Fruit fly (Drosophila melanogaster) whole organism, embryonic: Measurements from ENCODE around the gene CG6142.
A peak's percentile ranks its signal among the peaks of the same experiment; 100 is the strongest.

Experiments
- Abd-B ChIP-seq: fragments of 200-800 bp; sonication (Bioruptor generic); optimal IDR thresholded peaks from 2 replicates; lab custom pipeline; 2018; ENCODE audit warnings: missing biosample characterization, mild to moderate bottlenecking, missing genetic modification characterization, moderate library complexity
- Blimp-1 ChIP-seq: fragments of 200-800 bp; sonication (Bioruptor generic); optimal IDR thresholded peaks from 3 replicates; lab custom pipeline; 2018; ENCODE audit warnings: missing biosample characterization, missing genetic modification characterization, mild to moderate bottlenecking, moderate library complexity, missing genetic modification reagents
- CG12155 ChIP-seq: fragments of 200-800 bp; sonication (Bioruptor generic); optimal IDR thresholded peaks from 3 replicates; lab custom pipeline; 2016; ENCODE audit warnings: missing biosample characterization, missing genetic modification characterization
- CG12391 ChIP-seq: fragments of 200-800 bp; sonication (Bioruptor generic); optimal IDR thresholded peaks from 3 replicates; lab custom pipeline; 2018; ENCODE audit warnings: missing biosample characterization, mild to moderate bottlenecking, missing genetic modification characterization, moderate library complexity
- CG14667 ChIP-seq: fragments of 200-800 bp; sonication (Bioruptor generic); IDR thresholded peaks from 2 replicates; pipeline ENCODE4 v1.3.6; 2022; ENCODE audit warnings: missing biosample characterization, missing genetic modification characterization
- CG15011 ChIP-seq: fragments of 200-800 bp; sonication (Bioruptor generic); optimal IDR thresholded peaks from 3 replicates; lab custom pipeline; 2018; ENCODE audit warnings: missing biosample characterization, mild to moderate bottlenecking, missing genetic modification characterization
- CG15269 ChIP-seq: fragments of 200-800 bp; sonication (Bioruptor generic); optimal IDR thresholded peaks from 2 replicates; lab custom pipeline; 2018; ENCODE audit warnings: missing biosample characterization, mild to moderate bottlenecking, missing genetic modification characterization, moderate library complexity
- CG15696 ChIP-seq: fragments of 200-800 bp; sonication (Bioruptor generic); optimal IDR thresholded peaks from 2 replicates; lab custom pipeline; 2019; ENCODE audit warnings: missing biosample characterization, mild to moderate bottlenecking, missing genetic modification characterization, moderate library complexity
- CG1647 ChIP-seq: fragments of 200-800 bp; sonication (Bioruptor generic); optimal IDR thresholded peaks from 3 replicates; lab custom pipeline; 2016; ENCODE audit warnings: missing biosample characterization, missing genetic modification characterization
- CG17385 ChIP-seq: fragments of 200-800 bp; sonication (Bioruptor generic); optimal IDR thresholded peaks from 3 replicates; lab custom pipeline; 2018; ENCODE audit warnings: missing biosample characterization, mild to moderate bottlenecking, missing genetic modification characterization
- CG18619 ChIP-seq: fragments of 200-800 bp; sonication (Bioruptor generic); optimal IDR thresholded peaks from 3 replicates; lab custom pipeline; 2017; ENCODE audit warnings: missing biosample characterization, mild to moderate bottlenecking, missing genetic modification characterization
- CG2129 ChIP-seq: fragments of 200-800 bp; sonication (Bioruptor generic); IDR thresholded peaks from 2 replicates; pipeline ENCODE4 v1.3.6; 2022; ENCODE audit warnings: missing biosample characterization, missing genetic modification characterization; ENCODE audit not compliant: partially characterized antibody
- CG2712 ChIP-seq: fragments of 200-800 bp; optimal IDR thresholded peaks from 3 replicates; lab custom pipeline; 2019; ENCODE audit warnings: missing biosample characterization, mild to moderate bottlenecking, missing genetic modification characterization, moderate library complexity
- CG30403 ChIP-seq: fragments of 200-800 bp; sonication (Bioruptor generic); optimal IDR thresholded peaks from 3 replicates; lab custom pipeline; 2016; ENCODE audit warnings: missing biosample characterization, missing genetic modification characterization
- CG31365 ChIP-seq: fragments of 200-800 bp; sonication (Bioruptor generic); optimal IDR thresholded peaks from 2 replicates; lab custom pipeline; 2018; ENCODE audit warnings: missing biosample characterization, mild to moderate bottlenecking, missing genetic modification characterization
- CG33557 ChIP-seq: fragments of 200-800 bp; sonication (Bioruptor generic); optimal IDR thresholded peaks from 2 replicates; lab custom pipeline; 2019; ENCODE audit warnings: missing biosample characterization, mild to moderate bottlenecking, missing genetic modification characterization, moderate library complexity
- CG4707 ChIP-seq: fragments of 200-800 bp; sonication (Bioruptor generic); optimal IDR thresholded peaks from 2 replicates; lab custom pipeline; 2018; ENCODE audit warnings: missing biosample characterization, mild to moderate bottlenecking, missing genetic modification characterization, moderate library complexity
- CG8281 ChIP-seq: fragments of 200-800 bp; sonication (Bioruptor generic); optimal IDR thresholded peaks from 2 replicates; lab custom pipeline; 2018; ENCODE audit warnings: missing biosample characterization, mild to moderate bottlenecking, missing genetic modification characterization, moderate library complexity
- CG8290 ChIP-seq, 3 experiments: fragments of 200-800 bp; sonication (Bioruptor generic); optimal IDR thresholded peaks; 2 replicates each; lab custom pipeline; 2016 to 2019; ENCODE audit warnings: missing biosample characterization in 3 of 3, missing genetic modification characterization in 3 of 3, mild to moderate bottlenecking in 2 of 3, moderate library complexity in 1 of 3
- CG8388 ChIP-seq: fragments of 200-800 bp; sonication (Bioruptor generic); optimal IDR thresholded peaks from 2 replicates; lab custom pipeline; 2019; ENCODE audit warnings: missing biosample characterization, mild to moderate bottlenecking, missing genetic modification characterization, moderate library complexity
- CG9609 ChIP-seq: fragments of 200-800 bp; sonication (Bioruptor generic); optimal IDR thresholded peaks from 3 replicates; lab custom pipeline; 2016; ENCODE audit warnings: missing biosample characterization, missing genetic modification characterization
- D19B ChIP-seq: fragments of 200-800 bp; sonication (Bioruptor generic); optimal IDR thresholded peaks from 2 replicates; lab custom pipeline; 2017; ENCODE audit warnings: missing biosample characterization, mild to moderate bottlenecking, missing genetic modification characterization
- Dip2 ChIP-seq: fragments of 200-800 bp; sonication (Bioruptor generic); IDR thresholded peaks from 2 replicates; pipeline ENCODE4 v1.3.6; 2022; ENCODE audit warnings: missing biosample characterization, missing genetic modification characterization
- ERR ChIP-seq: fragments of 200-800 bp; sonication (Bioruptor generic); optimal IDR thresholded peaks from 2 replicates; lab custom pipeline; 2016; ENCODE audit warnings: missing biosample characterization, missing genetic modification characterization
- Elba2 ChIP-seq: fragments of 200-800 bp; sonication (Bioruptor generic); optimal IDR thresholded peaks from 3 replicates; lab custom pipeline; 2016; ENCODE audit warnings: missing biosample characterization, missing genetic modification characterization
- Ets97D ChIP-seq: fragments of 200-800 bp; sonication (Bioruptor generic); optimal IDR thresholded peaks from 3 replicates; lab custom pipeline; 2016; ENCODE audit warnings: missing biosample characterization, missing genetic modification characterization
- Mad ChIP-seq: fragments of 200-800 bp; sonication (Bioruptor generic); optimal IDR thresholded peaks from 2 replicates; lab custom pipeline; 2016; ENCODE audit warnings: missing biosample characterization, missing genetic modification characterization
- Max ChIP-seq: fragments of 200-800 bp; sonication (Bioruptor generic); optimal IDR thresholded peaks from 2 replicates; lab custom pipeline; 2016; ENCODE audit warnings: missing biosample characterization, mild to moderate bottlenecking, missing genetic modification characterization
- Nf-YA ChIP-seq: fragments of 200-800 bp; sonication (Bioruptor generic); IDR thresholded peaks from 2 replicates; pipeline ENCODE4 v1.3.6; 2022; ENCODE audit warnings: missing biosample characterization, missing genetic modification characterization
- Nf-YC ChIP-seq: fragments of 200-800 bp; optimal IDR thresholded peaks from 3 replicates; lab custom pipeline; 2019; ENCODE audit warnings: missing biosample characterization, mild to moderate bottlenecking, missing genetic modification characterization, moderate library complexity
- Pdp1 ChIP-seq, 2 experiments: fragments of 200-800 bp; sonication (Bioruptor generic); optimal IDR thresholded peaks; 3 replicates each; lab custom pipeline; 2016; ENCODE audit warnings: missing biosample characterization in 2 of 2, missing genetic modification characterization in 2 of 2, mild to moderate bottlenecking in 1 of 2, moderate library complexity in 1 of 2
- Ptx1 ChIP-seq: fragments of 200-800 bp; sonication (Bioruptor generic); IDR thresholded peaks from 2 replicates; pipeline ENCODE4 v1.3.6; 2022; ENCODE audit warnings: missing biosample characterization, missing genetic modification characterization
- Scr ChIP-seq: fragments of 200-800 bp; sonication (Bioruptor generic); IDR thresholded peaks from 2 replicates; pipeline ENCODE4 v1.3.6; 2022; ENCODE audit warnings: missing biosample characterization, missing genetic modification characterization; ENCODE audit not compliant: partially characterized antibody
- Vsx1 ChIP-seq: fragments of 200-800 bp; sonication (Bioruptor generic); optimal IDR thresholded peaks from 2 replicates; lab custom pipeline; 2017; ENCODE audit warnings: missing biosample characterization, mild to moderate bottlenecking, missing genetic modification characterization, missing genetic modification reagents
- abd-A ChIP-seq: fragments of 200-800 bp; sonication (Bioruptor generic); optimal IDR thresholded peaks from 3 replicates; lab custom pipeline; 2019; ENCODE audit warnings: missing biosample characterization, mild to moderate bottlenecking, missing genetic modification characterization, moderate library complexity
- ara ChIP-seq: fragments of 200-800 bp; sonication (Bioruptor generic); IDR thresholded peaks from 2 replicates; pipeline ENCODE4 v1.3.6; 2022; ENCODE audit warnings: missing biosample characterization, missing genetic modification characterization
- cato ChIP-seq: fragments of 200-800 bp; sonication (Bioruptor generic); optimal IDR thresholded peaks from 2 replicates; lab custom pipeline; 2016; ENCODE audit warnings: missing biosample characterization, missing genetic modification characterization, borderline replicate concordance
- cg ChIP-seq: fragments of 200-800 bp; sonication (Bioruptor generic); optimal IDR thresholded peaks from 3 replicates; lab custom pipeline; 2019; ENCODE audit warnings: missing biosample characterization, mild to moderate bottlenecking, missing genetic modification characterization, moderate library complexity
- dan ChIP-seq: fragments of 200-800 bp; sonication (Bioruptor generic); IDR thresholded peaks from 2 replicates; pipeline ENCODE4 v1.3.6; 2022; ENCODE audit warnings: missing biosample characterization, missing genetic modification characterization
- en ChIP-seq: fragments of 200-800 bp; sonication (Bioruptor generic); optimal IDR thresholded peaks from 2 replicates; lab custom pipeline; 2016; ENCODE audit warnings: missing biosample characterization, missing genetic modification characterization
- gt ChIP-seq: fragments of 200-800 bp; sonication (Bioruptor generic); IDR thresholded peaks from 2 replicates; pipeline ENCODE4 v1.3.6; 2022; ENCODE audit warnings: missing biosample characterization, missing genetic modification characterization
- ken ChIP-seq: fragments of 200-800 bp; sonication (Bioruptor generic); IDR thresholded peaks from 3 replicates; pipeline ENCODE4 v1.3.6; 2022; ENCODE audit warnings: missing biosample characterization, missing genetic modification characterization
- lola ChIP-seq, 3 experiments: fragments of >200 bp in 2 of 3; fragments of 200-800 bp in 1 of 3; sonication (Bioruptor generic) in 1 of 3; optimal IDR thresholded peaks; 2 replicates each; lab custom pipeline; 2017 to 2019; ENCODE audit warnings: missing biosample characterization in 3 of 3, missing genetic modification characterization in 3 of 3, mild to moderate bottlenecking in 1 of 3, moderate library complexity in 1 of 3
- luna ChIP-seq: fragments of 200-800 bp; sonication (Bioruptor generic); optimal IDR thresholded peaks from 2 replicates; lab custom pipeline; 2016; ENCODE audit warnings: missing biosample characterization, missing genetic modification characterization
- p53 ChIP-seq: fragments of 200-800 bp; sonication (Bioruptor generic); optimal IDR thresholded peaks from 2 replicates; lab custom pipeline; 2016; ENCODE audit warnings: missing biosample characterization, missing genetic modification characterization
- slp2 ChIP-seq: fragments of 200-800 bp; sonication (Bioruptor generic); optimal IDR thresholded peaks from 2 replicates; lab custom pipeline; 2016; ENCODE audit warnings: missing biosample characterization, missing genetic modification characterization
- stwl ChIP-seq: fragments of 200-800 bp; sonication (Bioruptor generic); optimal IDR thresholded peaks from 3 replicates; lab custom pipeline; 2018; ENCODE audit warnings: missing biosample characterization, mild to moderate bottlenecking, missing genetic modification characterization, moderate library complexity
- unpg ChIP-seq: fragments of 200-800 bp; sonication (Bioruptor generic); optimal IDR thresholded peaks from 3 replicates; lab custom pipeline; 2018; ENCODE audit warnings: missing biosample characterization, mild to moderate bottlenecking, missing genetic modification characterization, moderate library complexity
- wek ChIP-seq: fragments of 200-800 bp; sonication (Bioruptor generic); optimal IDR thresholded peaks from 3 replicates; lab custom pipeline; 2018; ENCODE audit warnings: missing biosample characterization, mild to moderate bottlenecking, missing genetic modification characterization, moderate library complexity
- zen ChIP-seq: fragments of 200-800 bp; sonication (Bioruptor generic); optimal IDR thresholded peaks from 3 replicates; lab custom pipeline; 2018; ENCODE audit warnings: missing biosample characterization, mild to moderate bottlenecking, missing genetic modification characterization, moderate library complexity

The CG6142 gene

DNA sequence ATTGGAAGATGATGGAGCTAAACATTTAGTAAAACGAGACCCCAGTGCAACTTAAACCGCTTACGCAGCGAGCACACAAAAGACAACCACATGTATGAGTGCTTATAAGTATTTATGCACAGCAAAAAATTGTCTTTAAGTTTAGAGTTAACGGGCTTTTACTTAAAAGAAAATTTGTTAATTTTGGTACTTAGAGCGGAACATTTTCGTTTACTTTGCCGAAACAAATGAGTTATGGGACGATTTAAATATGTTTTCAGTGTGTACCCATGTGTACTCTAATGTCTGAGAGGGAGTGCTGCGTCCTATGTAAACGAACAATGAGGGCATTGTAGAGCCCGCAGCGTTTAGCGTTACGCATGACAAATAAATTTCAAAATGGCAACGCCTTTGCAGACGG lies 11.2 kb upstream of the CG6142 start (continued):
- TF ChIP-seq CG2129 (no peak), Abd-B (GFP tag; lab: Kevin White, UChicago) (no peak), zen (tag; lab: Kevin White, UChicago) (no peak), CG9609 (GFP tag; lab: Kevin White, UChicago) (no peak), CG33557 (GFP tag; lab: Kevin White, UChicago) (no peak), CG30403 (GFP tag; lab: Kevin White, UChicago) (peak; percentile 62), CG1647 (GFP tag; lab: Kevin White, UChicago) (no peak), CG15269 (tag; lab: Kevin White, UChicago) (peak; percentile 61), Mad (no peak), luna (GFP tag; lab: Kevin White, UChicago) (no peak), CG18619 (GFP tag; lab: Kevin White, UChicago) (no peak), Pdp1 (GFP tag; optimal IDR thresholded peaks at IDR 0.05; lab: Kevin White, UChicago) (no peak), CG8281 (tag; lab: Kevin White, UChicago) (no peak), ara (no peak), Max (GFP tag; lab: Kevin White, UChicago) (no peak), Dip2 (no peak), cato (GFP tag; lab: Kevin White, UChicago) (no peak), Blimp-1 (GFP tag; lab: Kevin White, UChicago) (peak; percentile 3), p53 (GFP tag; lab: Kevin White, UChicago) (no peak), CG2712 (tag; lab: Kevin White, UChicago) (no peak), CG8290 (GFP tag; optimal IDR thresholded peaks at IDR 0.05; lab: Kevin White, UChicago) (no peak), CG8290 (tag; optimal IDR thresholded peaks at IDR 0.05; lab: Kevin White, UChicago) (peak in 1 of 2 experiments; percentile 59), slp2 (GFP tag; lab: Kevin White, UChicago) (no peak), CG4707 (no peak), cg (no peak), Nf-YC (tag; lab: Kevin White, UChicago) (no peak), gt (no peak), CG12391 (tag; lab: Kevin White, UChicago) (peak; percentile 40), Elba2 (GFP tag; lab: Kevin White, UChicago) (no peak), CG8388 (peak; percentile 18), unpg (GFP tag; lab: Kevin White, UChicago) (peak; percentile 53), lola (GFP tag; optimal IDR thresholded peaks at IDR 0.05; lab: Kevin White, UChicago) (no peak), CG15011 (GFP tag; lab: Kevin White, UChicago) (no peak), Scr (no peak), Ptx1 (peak; percentile 48; the same call in 1 of the 2 replicates), CG12155 (GFP tag; lab: Kevin White, UChicago) (no peak), dan (GFP tag; lab: Robert Waterston, UW) (no peak), ken (GFP tag; lab: Robert Waterston, UW) (peak; percentile 66; the same call in 2 of the 3 replicates), ERR (GFP tag; lab: Kevin White, UChicago) (no peak), wek (GFP tag; lab: Kevin White, UChicago) (no peak), Ets97D (no peak), Nf-YA (peak; percentile 21; the same call in 1 of the 2 replicates), stwl (tag; lab: Kevin White, UChicago) (no peak), Vsx1 (GFP tag; lab: Kevin White, UChicago) (no peak), CG17385 (GFP tag; lab: Kevin White, UChicago) (peak; percentile 4), D19B (GFP tag; lab: Kevin White, UChicago) (no peak), en (GFP tag; lab: Kevin White, UChicago) (peak; percentile 13), CG14667 (no peak), abd-A (tag; lab: Kevin White, UChicago) (no peak), CG15696 (no peak), CG31365 (tag; lab: Kevin White, UChicago) (no peak)
